Fruit fly (Drosophila melanogaster) whole organism, wandering third instar larva: ENCODE results near the gene CG44004.

Experiments
- Abd-B ChIP-seq: fragments of >200 bp; optimal IDR thresholded peaks from 2 replicates; lab custom pipeline; 2017; ENCODE audit warnings: missing biosample characterization, missing genetic modification characterization
- CG32264 ChIP-seq: fragments of 200-800 bp; sonication (Bioruptor generic); optimal IDR thresholded peaks from 2 replicates; lab custom pipeline; 2016; ENCODE audit warnings: missing biosample characterization, missing genetic modification characterization
- CG9705 ChIP-seq: fragments of 200-800 bp; sonication (Bioruptor generic); optimal IDR thresholded peaks from 2 replicates; lab custom pipeline; 2018; ENCODE audit warnings: missing biosample characterization, mild to moderate bottlenecking, missing genetic modification characterization
- Dif ChIP-seq: fragments of 200-275, 200-300 bp; sonication (Bioruptor generic); optimal IDR thresholded peaks from 2 replicates; lab custom pipeline; 2018; ENCODE audit warnings: missing biosample characterization, missing genetic modification characterization; ENCODE audit not compliant: partially characterized antibody
- GATAd ChIP-seq: sonication (Bioruptor generic); optimal IDR thresholded peaks from 2 replicates; lab custom pipeline; 2016; ENCODE audit warnings: missing biosample characterization, missing genetic modification characterization
- HLH106 ChIP-seq: fragments of 200-800 bp; optimal IDR thresholded peaks from 3 replicates; lab custom pipeline; 2019; ENCODE audit warnings: missing biosample characterization, mild to moderate bottlenecking, missing genetic modification characterization, moderate library complexity
- Hnf4 ChIP-seq: fragments of 200-800 bp; sonication (Bioruptor generic); optimal IDR thresholded peaks from 2 replicates; lab custom pipeline; 2016; ENCODE audit warnings: missing biosample characterization, mild to moderate bottlenecking, missing genetic modification characterization
- Hr78 ChIP-seq: fragments of >200 bp; optimal IDR thresholded peaks from 2 replicates; lab custom pipeline; 2017; ENCODE audit warnings: missing biosample characterization, missing genetic modification characterization
- Hr83 ChIP-seq: fragments of 200-300 bp; sonication (Bioruptor generic); optimal IDR thresholded peaks from 2 replicates; lab custom pipeline; 2016; ENCODE audit warnings: missing biosample characterization, mild to moderate bottlenecking, missing genetic modification characterization, moderate library complexity; ENCODE audit not compliant: poor library complexity, severe bottlenecking
- Jra ChIP-seq: sonication (Bioruptor generic); optimal IDR thresholded peaks from 2 replicates; lab custom pipeline; 2016; ENCODE audit warnings: missing biosample characterization, missing genetic modification characterization
- Mio ChIP-seq: sonication (Bioruptor generic); optimal IDR thresholded peaks from 2 replicates; lab custom pipeline; 2016; ENCODE audit warnings: missing biosample characterization, missing genetic modification characterization
- N ChIP-seq: fragments of >200 bp; optimal IDR thresholded peaks from 2 replicates; lab custom pipeline; 2018; ENCODE audit warnings: missing biosample characterization, missing external identifiers, missing genetic modification characterization
- OdsH ChIP-seq: fragments of 200-800 bp; sonication (Bioruptor generic); optimal IDR thresholded peaks from 2 replicates; lab custom pipeline; 2016; ENCODE audit warnings: missing biosample characterization, mild to moderate bottlenecking, missing genetic modification characterization
- Rel ChIP-seq, 2 experiments: fragments of 200-800 bp; sonication (Bioruptor generic) in 1 of 2; optimal IDR thresholded peaks; 2 replicates in 1 of 2; 3 replicates in 1 of 2; lab custom pipeline; 2016 to 2019; ENCODE audit warnings: mild to moderate bottlenecking in 2 of 2, missing biosample characterization in 2 of 2, missing genetic modification characterization in 2 of 2, moderate library complexity in 1 of 2
- Sp1 ChIP-seq: fragments of 200-800 bp; sonication (Bioruptor generic); optimal IDR thresholded peaks from 3 replicates; lab custom pipeline; 2019; ENCODE audit warnings: missing biosample characterization, mild to moderate bottlenecking, missing genetic modification characterization, moderate library complexity
- Vsx2 ChIP-seq: fragments of 200-300, 225-300 bp; sonication (Bioruptor generic); optimal IDR thresholded peaks from 2 replicates; lab custom pipeline; 2018; ENCODE audit warnings: missing biosample characterization, missing genetic modification characterization; ENCODE audit not compliant: partially characterized antibody
- brk ChIP-seq: fragments of 200-800 bp; sonication (Bioruptor generic); optimal IDR thresholded peaks from 2 replicates; lab custom pipeline; 2016; ENCODE audit warnings: missing biosample characterization, mild to moderate bottlenecking, missing genetic modification characterization
- dl ChIP-seq, 2 experiments: fragments of 175-275, 200-275 bp in 1 of 2; fragments of 200-275 bp in 1 of 2; sonication (Bioruptor generic); optimal IDR thresholded peaks; lab custom pipeline; 2018; ENCODE audit warnings: mild to moderate bottlenecking in 2 of 2, missing biosample characterization in 2 of 2, missing genetic modification characterization in 2 of 2, moderate library complexity in 2 of 2; ENCODE audit not compliant: partially characterized antibody in 2 of 2, insufficient read depth in 1 of 2
- dmrt93B ChIP-seq: fragments of 200-800 bp; sonication (Bioruptor generic); optimal IDR thresholded peaks from 2 replicates; lab custom pipeline; 2018; ENCODE audit warnings: missing biosample characterization, mild to moderate bottlenecking, missing genetic modification characterization
- dsf ChIP-seq: sonication (Bioruptor generic); optimal IDR thresholded peaks from 2 replicates; lab custom pipeline; 2016; ENCODE audit warnings: missing biosample characterization, missing genetic modification characterization, borderline replicate concordance
- foxo ChIP-seq, 2 experiments: fragments of 200-800 bp; sonication (Bioruptor generic); optimal IDR thresholded peaks; 2 replicates in 1 of 2; 3 replicates in 1 of 2; lab custom pipeline; 2016 to 2017; ENCODE audit warnings: missing biosample characterization in 2 of 2, missing genetic modification characterization in 2 of 2
- fru ChIP-seq: fragments of 200-800 bp; sonication (Bioruptor generic); optimal IDR thresholded peaks from 3 replicates; lab custom pipeline; 2016; ENCODE audit warnings: missing biosample characterization, mild to moderate bottlenecking, missing genetic modification characterization
- h ChIP-seq: fragments of 200-800 bp; sonication (Bioruptor generic); optimal IDR thresholded peaks from 3 replicates; lab custom pipeline; 2016; ENCODE audit warnings: missing biosample characterization, mild to moderate bottlenecking, missing genetic modification characterization
- pan ChIP-seq: fragments of >200 bp; optimal IDR thresholded peaks from 2 replicates; lab custom pipeline; 2017
- psq ChIP-seq: fragments of 200-800 bp; sonication (Bioruptor generic); optimal IDR thresholded peaks from 3 replicates; lab custom pipeline; 2017; ENCODE audit warnings: missing biosample characterization, mild to moderate bottlenecking, missing genetic modification characterization, moderate library complexity
- rgr ChIP-seq: fragments of 200-800 bp; sonication (Bioruptor generic); optimal IDR thresholded peaks from 3 replicates; lab custom pipeline; 2016; ENCODE audit warnings: missing biosample characterization, mild to moderate bottlenecking, missing genetic modification characterization
- sage ChIP-seq: fragments of 200-800 bp; sonication (Bioruptor generic); optimal IDR thresholded peaks from 2 replicates; lab custom pipeline; 2016; ENCODE audit warnings: missing biosample characterization, mild to moderate bottlenecking, missing genetic modification characterization
- sv ChIP-seq: fragments of 200-800 bp; sonication (Bioruptor generic); optimal IDR thresholded peaks from 3 replicates; lab custom pipeline; 2016; ENCODE audit warnings: missing biosample characterization, missing genetic modification characterization
- usp ChIP-seq: fragments of >200 bp; optimal IDR thresholded peaks from 2 replicates; lab custom pipeline; 2017; ENCODE audit warnings: missing biosample characterization, missing genetic modification characterization
- woc ChIP-seq: sonication (Bioruptor generic); optimal IDR thresholded peaks from 2 replicates; lab custom pipeline; 2016; ENCODE audit warnings: missing biosample characterization, mild to moderate bottlenecking, missing genetic modification characterization

The CG44004 gene

dm6 chr3L:18079123-18079522 lies 5.5 kb upstream of the CG44004 start:
- peak; percentile 5 for TF ChIP-seq Dif (GFP tag; lab: Kevin White, UChicago)
- TF ChIP-seq Jra (GFP tag; lab: Kevin White, UChicago) = no peak
- no peak for TF ChIP-seq Abd-B (GFP tag; lab: Kevin White, UChicago)
- no peak for TF ChIP-seq pan (lab: Kevin White, UChicago)
- TF ChIP-seq CG9705 (GFP tag; lab: Kevin White, UChicago) = no peak
- no peak for TF ChIP-seq N (GFP tag; lab: Kevin White, UChicago)
- TF ChIP-seq Hr83 = peak; percentile 14

- TF ChIP-seq fru (GFP tag; lab: Kevin White, UChicago) (peak; percentile 51), Vsx2 (GFP tag; lab: Kevin White, UChicago) (no peak)
Measured at dm6 chr3L:18078614-18079013, 5.0 kb upstream of the CG44004 start.

- TF ChIP-seq usp (no peak), rgr (GFP tag; lab: Kevin White, UChicago) (peak; percentile 52), woc (GFP tag; lab: Kevin White, UChicago) (peak; percentile 41), Hr83 (peak; percentile 15), N (GFP tag; lab: Kevin White, UChicago) (no peak), OdsH (GFP tag; lab: Kevin White, UChicago) (peak; percentile 45), HLH106 (peak; percentile 78), foxo (GFP tag; optimal IDR thresholded peaks at IDR 0.05; lab: Kevin White, UChicago) (peak in 1 of 2 experiments; percentile 69), psq (peak; percentile 73), Rel (GFP tag; optimal IDR thresholded peaks at IDR 0.05; lab: Kevin White, UChicago) (no peak), Rel (tag; optimal IDR thresholded peaks at IDR 0.05; lab: Kevin White, UChicago) (peak; percentile 6), sv (no peak), Dif (GFP tag; lab: Kevin White, UChicago) (peak; percentile 56), h (peak; percentile 17), Hnf4 (peak; percentile 5), fru (GFP tag; lab: Kevin White, UChicago) (peak; percentile 48), dl (GFP tag; optimal IDR thresholded peaks at IDR 0.05; lab: Kevin White, UChicago; ENCODE audit: insufficient read depth in 1 of 2, partially characterized antibody in 2 of 2) (peak in 1 of 2 experiments; percentile 19), dmrt93B (GFP tag; lab: Kevin White, UChicago) (peak; percentile 79), sage (GFP tag; lab: Kevin White, UChicago) (no peak), CG9705 (GFP tag; lab: Kevin White, UChicago) (peak; percentile 51), Sp1 (GFP tag; lab: Kevin White, UChicago) (peak; percentile 81)
Measured at dm6 chr3L:18077649-18078417, 4.2 kb upstream of the CG44004 start.

- no peak for TF ChIP-seq CG9705 (GFP tag; lab: Kevin White, UChicago)
- TF ChIP-seq woc (GFP tag; lab: Kevin White, UChicago) = no peak
- TF ChIP-seq, all 38 proteins: peak for 0
Measured at dm6 chr3L:18076649-18077048, 3.0 kb upstream of the CG44004 start.

dm6 chr3L:18075853-18076252 lies 2.2 kb upstream of the CG44004 start:
- TF ChIP-seq Sp1 (GFP tag; lab: Kevin White, UChicago) (no peak), HLH106 (no peak), dsf (GFP tag; lab: Kevin White, UChicago) (no peak), fru (GFP tag; lab: Kevin White, UChicago) (no peak), brk (GFP tag; lab: Kevin White, UChicago) (no peak), dl (GFP tag; optimal IDR thresholded peaks at IDR 0.05; lab: Kevin White, UChicago; ENCODE audit: insufficient read depth in 1 of 2, partially characterized antibody in 2 of 2) (no peak), Dif (GFP tag; lab: Kevin White, UChicago) (no peak), Jra (GFP tag; lab: Kevin White, UChicago) (no peak), dmrt93B (GFP tag; lab: Kevin White, UChicago) (no peak), Mio (GFP tag; lab: Kevin White, UChicago) (no peak), Hr78 (GFP tag; lab: Kevin White, UChicago) (no peak), rgr (GFP tag; lab: Kevin White, UChicago) (no peak), GATAd (GFP tag; lab: Kevin White, UChicago) (no peak), CG32264 (GFP tag; lab: Kevin White, UChicago) (no peak)
